Fruit fly (Drosophila melanogaster): Measurements from ENCODE around the gene CG33177.

The CG33177 gene

DNA sequence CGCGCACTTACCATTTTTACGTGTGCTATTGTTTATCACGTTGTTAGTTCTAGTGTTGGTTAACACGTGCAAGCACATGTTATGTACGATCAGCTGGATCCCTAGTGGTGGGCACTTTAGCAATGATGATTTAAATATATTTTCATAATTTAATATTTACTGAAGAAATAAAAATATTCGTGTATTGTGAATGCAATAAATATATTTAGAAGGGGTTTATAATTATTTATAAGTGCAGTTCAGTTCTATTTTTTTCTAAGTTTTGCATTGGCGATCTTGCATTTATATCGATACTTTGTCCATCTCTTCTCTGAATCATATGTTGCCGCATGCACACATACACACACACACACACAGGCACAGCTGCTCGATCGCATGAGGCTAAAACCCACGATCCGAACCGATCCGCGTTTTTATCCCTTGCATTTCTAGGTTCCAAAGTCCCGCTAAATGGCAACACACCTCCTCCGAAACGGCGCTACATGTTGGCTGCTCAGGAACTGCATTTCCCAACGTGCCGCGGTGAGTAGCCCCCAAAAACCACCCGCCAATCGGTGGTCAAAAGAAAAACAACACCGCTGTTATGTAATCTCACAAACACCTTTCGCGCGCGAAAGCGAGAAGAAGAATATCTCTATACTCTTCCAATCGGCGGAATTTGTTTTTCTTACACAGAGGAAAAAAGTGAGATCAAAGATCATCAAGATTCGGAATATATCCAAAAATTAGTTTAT is 4.8 kb downstream of the CG33177 start, which contains the start of the genes CG15027 and Dbct (continued):
- TF ChIP-seq CG2875 (GFP tag; optimal IDR thresholded peaks at IDR 0.05) (no peak), CG15479 (GFP tag; optimal IDR thresholded peaks at IDR 0.05) (no peak), trh (GFP tag; optimal IDR thresholded peaks at IDR 0.05) (no peak), NC2α (GFP tag; optimal IDR thresholded peaks at IDR 0.05) (no peak), chif (GFP tag; optimal IDR thresholded peaks at IDR 0.05) (peak in 1 of 2 experiments; percentile 5), Hr78 (GFP tag; optimal IDR thresholded peaks at IDR 0.05) (no peak), Mad (GFP tag; optimal IDR thresholded peaks at IDR 0.05) (peak; percentile 30), Doc3 (GFP tag; IDR thresholded peaks at IDR 0.05; ENCODE audit: partially characterized antibody) (peak; percentile 73; the same call in 2 of the 3 replicates), pzg (GFP tag; optimal IDR thresholded peaks at IDR 0.05) (peak; percentile 34), E2f2 (GFP tag; IDR thresholded peaks at IDR 0.05) (peak; percentile 22; the same call in 1 of the 2 replicates), CG6765 (GFP tag; optimal IDR thresholded peaks at IDR 0.05) (peak; percentile 27), CG6813 (GFP tag; optimal IDR thresholded peaks at IDR 0.05) (no peak), Vsx1 (GFP tag; optimal IDR thresholded peaks at IDR 0.05) (no peak), twi (tag; optimal IDR thresholded peaks at IDR 0.05) (peak; percentile 75), CG5180 (GFP tag; optimal IDR thresholded peaks at IDR 0.05) (peak; percentile 28), lab (GFP tag; optimal IDR thresholded peaks at IDR 0.05) (peak; percentile 60), bab2 (GFP tag; optimal IDR thresholded peaks at IDR 0.05) (no peak), CG11504 (tag; optimal IDR thresholded peaks at IDR 0.05) (peak; percentile 70), Rfx (GFP tag; IDR thresholded peaks at IDR 0.05) (peak; percentile 72), pnt (GFP tag; optimal IDR thresholded peaks at IDR 0.05) (no peak), CG12744 (GFP tag; optimal IDR thresholded peaks at IDR 0.05) (no peak), CG15269 (tag; optimal IDR thresholded peaks at IDR 0.05) (peak; percentile 65), CG4730 (GFP tag; IDR thresholded peaks at IDR 0.05) (peak; percentile 67), CG4360 (GFP tag; IDR thresholded peaks at IDR 0.05) (no peak), fd64A (GFP tag; optimal IDR thresholded peaks at IDR 0.05) (no peak), CG12659 (GFP tag; optimal IDR thresholded peaks at IDR 0.05) (peak; percentile 64), CG10462 (GFP tag; optimal IDR thresholded peaks at IDR 0.05) (no peak), cad (GFP tag; optimal IDR thresholded peaks at IDR 0.05) (no peak), Hand (GFP tag; optimal IDR thresholded peaks at IDR 0.05) (no peak), seq (GFP tag; IDR thresholded peaks at IDR 0.05) (no peak), YL-1 (GFP tag; optimal IDR thresholded peaks at IDR 0.05) (peak; percentile 88), Opbp (GFP tag; IDR thresholded peaks at IDR 0.05; ENCODE audit: partially characterized antibody) (peak; percentile 57; the same call in 1 of the 3 replicates), CG9817 (tag; optimal IDR thresholded peaks at IDR 0.05) (peak; percentile 74), ATbp (GFP tag; optimal IDR thresholded peaks at IDR 0.05) (peak; percentile 19), CG14441 (GFP tag; IDR thresholded peaks at IDR 0.05) (peak; percentile 67), CG7786 (GFP tag; optimal IDR thresholded peaks at IDR 0.05) (no peak), Rx (GFP tag; IDR thresholded peaks at IDR 0.05) (no peak; the same call in 1 of the 2 replicates), Jarid2 (GFP tag; optimal IDR thresholded peaks at IDR 0.05) (no peak), CkIIα-i1 (GFP tag; IDR thresholded peaks at IDR 0.05) (no peak), fd102C (GFP tag; optimal IDR thresholded peaks at IDR 0.05) (no peak), pita (GFP tag; optimal IDR thresholded peaks at IDR 0.05) (no peak), unpg (GFP tag; optimal IDR thresholded peaks at IDR 0.05) (peak; percentile 73), Usf (GFP tag; optimal IDR thresholded peaks at IDR 0.05) (no peak), nerfin-2 (GFP tag; IDR thresholded peaks at IDR 0.05; ENCODE audit: partially characterized antibody) (no peak), CG15696 (tag; optimal IDR thresholded peaks at IDR 0.05) (peak; percentile 74), CG7963 (GFP tag; IDR thresholded peaks at IDR 0.05; ENCODE audit: partially characterized antibody) (no peak), grau (tag; optimal IDR thresholded peaks at IDR 0.05) (peak; percentile 73), dmrt11E (tag; optimal IDR thresholded peaks at IDR 0.05) (peak; percentile 75)

Measured in whole organism, embryonic.